Fruit fly (Drosophila melanogaster): ENCODE results near the gene Aduk.

dm6 chr3R:9338771-9339170 is 4.3 kb upstream of the Aduk start:
- TF ChIP-seq CG8478 (optimal IDR thresholded peaks at IDR 0.05) (no peak), CTCF (optimal IDR thresholded peaks at IDR 0.05) (no peak)

Measured in S2 (cell line).